Worm (Caenorhabditis elegans) whole organism, L4 larva: ENCODE results near the gene str-220.

Experiments used
- F26F4.8 ChIP-seq: fragments of 200-800 bp; sonication (Bioruptor generic); conservative IDR thresholded peaks from 2 replicates; pipeline ENCODE4 v1.3.6; 2022; ENCODE audit warnings: missing genetic modification characterization, missing compliant biosample characterization
- F37D6.2 ChIP-seq: sonication (generic microtip); optimal IDR thresholded peaks from 2 replicates; lab custom pipeline; 2016; ENCODE audit warnings: mild to moderate bottlenecking, missing genetic modification characterization, missing compliant biosample characterization
- F49E8.2 ChIP-seq: sonication (generic microtip); optimal IDR thresholded peaks from 2 replicates; lab custom pipeline; 2016; ENCODE audit warnings: missing compliant biosample characterization, mild to moderate bottlenecking, missing genetic modification characterization, borderline replicate concordance
- R02D3.7 ChIP-seq: fragments of 150-350 bp; sonication (generic microtip); optimal IDR thresholded peaks from 3 replicates; lab custom pipeline; 2014; ENCODE audit warnings: missing biosample characterization, missing genetic modification characterization
- Y105C5A.15 ChIP-seq: fragments of 200-800 bp; sonication (Bioruptor generic); IDR thresholded peaks from 2 replicates; pipeline ENCODE4 v1.3.6; 2022; ENCODE audit warnings: missing genetic modification characterization, missing compliant biosample characterization
- ZK337.2 ChIP-seq: fragments of 200-800 bp; sonication (Bioruptor generic); IDR thresholded peaks from 2 replicates; pipeline ENCODE4 v1.3.6; 2022; ENCODE audit warnings: missing genetic modification reagents, missing genetic modification characterization, missing compliant biosample characterization
- ZK546.5 ChIP-seq, 2 experiments: sonication (generic microtip); optimal IDR thresholded peaks; 2 replicates each; lab custom pipeline; 2017; ENCODE audit warnings: missing biosample characterization in 2 of 2, missing genetic modification characterization in 2 of 2
- ama-1 ChIP-seq: fragments of 150-350 bp; optimal IDR thresholded peaks from 2 replicates; lab custom pipeline; 2014; ENCODE audit warnings: inconsistent platforms, mixed read lengths
- ceh-28 ChIP-seq: fragments of 150-350 bp; optimal IDR thresholded peaks from 2 replicates; lab custom pipeline; 2014; ENCODE audit warnings: missing biosample characterization, missing genetic modification reagents, missing genetic modification characterization
- ceh-32 ChIP-seq: sonication (generic microtip); optimal IDR thresholded peaks from 2 replicates; lab custom pipeline; 2016; ENCODE audit warnings: mild to moderate bottlenecking, missing genetic modification characterization, missing compliant biosample characterization; ENCODE audit not compliant: poor library complexity
- ces-1 ChIP-seq: fragments of 150-350 bp; sonication (generic microtip); optimal IDR thresholded peaks from 4 replicates; lab custom pipeline; 2014; ENCODE audit warnings: missing biosample characterization, missing genetic modification reagents, missing genetic modification characterization
- daf-16 ChIP-seq, 3 experiments: sonication (generic microtip); optimal IDR thresholded peaks; 2 replicates each; lab custom pipeline; 2016 to 2017; ENCODE audit warnings: missing genetic modification characterization in 3 of 3, missing genetic modification reagents in 3 of 3, mild to moderate bottlenecking in 2 of 3, missing compliant biosample characterization in 2 of 3, missing biosample characterization in 1 of 3, moderate library complexity in 1 of 3
- daf-8 ChIP-seq: fragments of 200-800 bp; sonication (Bioruptor generic); IDR thresholded peaks from 2 replicates; pipeline ENCODE4 v1.3.6; 2022; ENCODE audit warnings: missing genetic modification characterization, missing compliant biosample characterization
- dmd-6 ChIP-seq: fragments of 200-800 bp; sonication (Bioruptor generic); IDR thresholded peaks from 2 replicates; pipeline ENCODE4 v1.3.6; 2022; ENCODE audit warnings: missing genetic modification reagents, missing genetic modification characterization, missing compliant biosample characterization
- dpl-1 ChIP-seq: fragments of 150-350 bp; optimal IDR thresholded peaks from 2 replicates; lab custom pipeline; 2014; ENCODE audit warnings: missing biosample characterization, missing genetic modification reagents, missing genetic modification characterization
- duxl-1 ChIP-seq: sonication (generic microtip); optimal IDR thresholded peaks from 2 replicates; lab custom pipeline; 2016; ENCODE audit warnings: mild to moderate bottlenecking, missing genetic modification characterization, moderate library complexity, missing compliant biosample characterization; ENCODE audit not compliant: poor library complexity
- dve-1 ChIP-seq: sonication (generic microtip); optimal IDR thresholded peaks from 2 replicates; lab custom pipeline; 2017; ENCODE audit warnings: antibody characterized with exemption, mild to moderate bottlenecking, missing genetic modification characterization, missing compliant biosample characterization; ENCODE audit not compliant: insufficient read depth
- fkh-10 ChIP-seq: fragments of 150-350 bp; optimal IDR thresholded peaks from 2 replicates; lab custom pipeline; 2014; ENCODE audit warnings: missing biosample characterization, missing genetic modification reagents, missing genetic modification characterization
- gei-8 ChIP-seq: fragments of 200-800 bp; sonication (Bioruptor generic); optimal IDR thresholded peaks from 2 replicates; lab custom pipeline; 2018; ENCODE audit warnings: mild to moderate bottlenecking, missing genetic modification characterization, missing compliant biosample characterization
- hif-1 ChIP-seq, 2 experiments: sonication (generic microtip); optimal IDR thresholded peaks; 2 replicates each; lab custom pipeline; 2016 to 2017; ENCODE audit warnings: missing compliant biosample characterization in 2 of 2, missing genetic modification characterization in 2 of 2, missing genetic modification reagents in 2 of 2, missing genotype in 2 of 2, mild to moderate bottlenecking in 1 of 2
- hlh-11 ChIP-seq: fragments of 200-800 bp; sonication (Bioruptor generic); optimal IDR thresholded peaks from 2 replicates; lab custom pipeline; 2018; ENCODE audit warnings: mild to moderate bottlenecking, missing genetic modification characterization, missing compliant biosample characterization
- hlh-30 ChIP-seq: sonication (generic microtip); optimal IDR thresholded peaks from 2 replicates; lab custom pipeline; 2017; ENCODE audit warnings: antibody characterized with exemption, mild to moderate bottlenecking, missing genetic modification characterization, missing compliant biosample characterization; ENCODE audit not compliant: insufficient read depth
- lim-7 ChIP-seq: fragments of 200-800 bp; sonication (Bioruptor generic); IDR thresholded peaks from 2 replicates; pipeline ENCODE4 v1.3.6; 2022; ENCODE audit warnings: missing genetic modification characterization, missing compliant biosample characterization
- lin-1 ChIP-seq: fragments of 200-800 bp; sonication (Bioruptor generic); IDR thresholded peaks from 2 replicates; pipeline ENCODE4 v1.3.6; 2022; ENCODE audit warnings: missing genetic modification reagents, missing genetic modification characterization, missing compliant biosample characterization
- lin-15B ChIP-seq: fragments of 150-350 bp; sonication (generic microtip); optimal IDR thresholded peaks from 3 replicates; lab custom pipeline; 2014; ENCODE audit warnings: missing biosample characterization, missing genetic modification characterization
- lin-38 ChIP-seq: fragments of 200-800 bp; sonication (Bioruptor generic); IDR thresholded peaks from 2 replicates; pipeline ENCODE4 v1.3.6; 2022; ENCODE audit warnings: missing genetic modification reagents, missing genetic modification characterization, missing compliant biosample characterization
- lin-39 ChIP-seq: fragments of 150-350 bp; optimal IDR thresholded peaks from 2 replicates; lab custom pipeline; 2014; ENCODE audit warnings: missing biosample characterization, missing genetic modification reagents, missing genetic modification characterization
- lsy-2 ChIP-seq, 2 experiments: fragments of 150-350 bp in 1 of 2; sonication (generic microtip) in 1 of 2; optimal IDR thresholded peaks; 2 replicates each; lab custom pipeline; 2014 to 2017; ENCODE audit warnings: missing biosample characterization in 2 of 2, missing genetic modification characterization in 2 of 2
- madf-5 ChIP-seq, 2 experiments: fragments of 200-800 bp; sonication (Bioruptor generic); IDR thresholded peaks; 2 replicates each; pipeline ENCODE4 v1.3.6; 2022; ENCODE audit warnings: missing compliant biosample characterization in 2 of 2, missing genetic modification characterization in 2 of 2
- mdt-29 ChIP-seq: fragments of 200-800 bp; sonication (Bioruptor generic); IDR thresholded peaks from 2 replicates; pipeline ENCODE4 v1.3.6; 2022; ENCODE audit warnings: missing genetic modification reagents, missing genetic modification characterization, missing compliant biosample characterization
- mep-1 ChIP-seq: fragments of 150-350 bp; sonication (generic microtip); optimal IDR thresholded peaks from 3 replicates; lab custom pipeline; 2014; ENCODE audit warnings: missing biosample characterization, missing genetic modification characterization
- mes-2 ChIP-seq: sonication (generic microtip); optimal IDR thresholded peaks from 2 replicates; lab custom pipeline; 2016; ENCODE audit warnings: missing genotype, mild to moderate bottlenecking, missing genetic modification characterization, missing compliant biosample characterization; ENCODE audit not compliant: poor library complexity, severe bottlenecking
- nhr-10 ChIP-seq: fragments of 150-350 bp; optimal IDR thresholded peaks from 2 replicates; lab custom pipeline; 2014; ENCODE audit warnings: missing biosample characterization, missing genetic modification characterization
- nhr-102 ChIP-seq: sonication (generic microtip); optimal IDR thresholded peaks from 2 replicates; lab custom pipeline; 2016; ENCODE audit warnings: mild to moderate bottlenecking, missing genetic modification characterization, moderate library complexity, missing compliant biosample characterization
- nhr-11 ChIP-seq: fragments of 150-350 bp; optimal IDR thresholded peaks from 2 replicates; lab custom pipeline; 2014; ENCODE audit warnings: missing biosample characterization, missing genetic modification characterization
- nhr-28 ChIP-seq: fragments of 150-350 bp; optimal IDR thresholded peaks from 2 replicates; lab custom pipeline; 2014; ENCODE audit warnings: missing biosample characterization, missing genetic modification characterization
- nhr-48 ChIP-seq: sonication (generic microtip); optimal IDR thresholded peaks from 2 replicates; lab custom pipeline; 2016; ENCODE audit warnings: mild to moderate bottlenecking, missing genetic modification characterization, missing compliant biosample characterization
- nhr-77 ChIP-seq: fragments of 150-350 bp; optimal IDR thresholded peaks from 2 replicates; lab custom pipeline; 2014; ENCODE audit warnings: missing biosample characterization, missing genetic modification characterization
- pqm-1 ChIP-seq: sonication (generic microtip); optimal IDR thresholded peaks from 2 replicates; lab custom pipeline; 2017; ENCODE audit warnings: missing biosample characterization, missing genetic modification characterization
- rbr-2 ChIP-seq: sonication (generic microtip); optimal IDR thresholded peaks from 2 replicates; lab custom pipeline; 2016; ENCODE audit warnings: missing genotype, missing genetic modification characterization, missing compliant biosample characterization
- set-16 ChIP-seq: fragments of 200-800 bp; sonication (Bioruptor generic); IDR thresholded peaks from 2 replicates; pipeline ENCODE4 v1.3.6; 2022; ENCODE audit warnings: missing genetic modification reagents, missing genetic modification characterization, missing compliant biosample characterization
- snpc-1.2 ChIP-seq: fragments of 200-800 bp; sonication (Bioruptor generic); IDR thresholded peaks from 2 replicates; pipeline ENCODE4 v1.3.6; 2022; ENCODE audit warnings: missing genetic modification reagents, missing genetic modification characterization, missing compliant biosample characterization
- tag-97 ChIP-seq: fragments of 200-800 bp; sonication (Bioruptor generic); IDR thresholded peaks from 2 replicates; pipeline ENCODE4 v1.3.6; 2022; ENCODE audit warnings: missing genetic modification characterization, missing compliant biosample characterization
- unc-39 ChIP-seq: sonication (generic microtip); optimal IDR thresholded peaks from 2 replicates; lab custom pipeline; 2017; ENCODE audit warnings: missing biosample characterization, missing genetic modification characterization
- zag-1 ChIP-seq: fragments of 150-350 bp; optimal IDR thresholded peaks from 2 replicates; lab custom pipeline; 2014; ENCODE audit warnings: missing biosample characterization, missing genetic modification characterization
- zfp-3 ChIP-seq: fragments of 200-800 bp; sonication (Bioruptor generic); conservative IDR thresholded peaks from 2 replicates; pipeline ENCODE4 v1.3.6; 2022; ENCODE audit warnings: missing genetic modification reagents, missing genetic modification characterization, missing compliant biosample characterization
- zip-11 ChIP-seq: fragments of 200-800 bp; sonication (Bioruptor generic); IDR thresholded peaks from 2 replicates; pipeline ENCODE4 v1.3.6; 2022; ENCODE audit warnings: missing genetic modification characterization, missing compliant biosample characterization
- zip-2 ChIP-seq: fragments of 150-350 bp; optimal IDR thresholded peaks from 2 replicates; lab custom pipeline; 2014; ENCODE audit warnings: missing biosample characterization, missing genetic modification characterization
- ztf-11 ChIP-seq: fragments of 150-350 bp; optimal IDR thresholded peaks from 2 replicates; lab custom pipeline; 2014; ENCODE audit warnings: missing biosample characterization, missing genetic modification characterization

The str-220 gene

DNA sequence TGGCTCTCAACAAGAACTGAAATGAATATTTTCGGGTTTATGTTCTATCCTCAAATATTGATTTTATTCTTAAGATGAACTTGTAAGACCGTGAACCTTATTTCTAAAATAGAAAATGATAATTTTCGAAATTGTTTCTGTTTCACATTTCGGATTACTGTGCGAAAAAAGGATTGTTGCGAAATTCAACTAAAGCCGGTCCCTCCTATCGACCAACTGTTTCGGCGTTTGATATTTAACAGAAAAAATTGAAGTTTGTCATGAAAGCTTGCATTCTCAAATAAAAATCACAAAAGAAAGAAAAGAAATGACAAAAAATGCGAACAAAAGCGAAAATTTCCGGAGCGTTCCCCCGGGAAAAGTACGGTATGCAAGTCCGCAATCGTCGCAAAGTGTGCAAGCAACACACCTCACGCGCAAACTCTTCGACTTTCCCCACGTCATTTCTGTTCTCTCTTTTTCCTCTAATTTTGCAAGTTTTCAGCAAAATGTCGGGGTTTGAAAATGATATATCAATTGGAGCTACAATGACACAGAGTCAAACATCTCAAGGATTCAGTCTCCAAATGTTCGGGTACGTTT lies 22.0 kb downstream of the str-220 start, which contains the start of gene C34D4.4 (continued):
- no peak for TF ChIP-seq madf-5 (GFP tag; IDR thresholded peaks at IDR 0.05; lab: Robert Waterston, UW)

ce11 chrIV:7147722-7148121 lies 23.4 kb downstream of the str-220 start:
- TF ChIP-seq nhr-77 (peak; percentile 6), ztf-11 (tag; lab: Kevin White, UChicago) (no peak), tag-97 (GFP tag; lab: Robert Waterston, UW) (no peak), mep-1 (peak; percentile 38), dve-1 (peak; percentile 25), zfp-3 (GFP tag; lab: Robert Waterston, UW) (no peak), lsy-2 (tag; optimal IDR thresholded peaks at IDR 0.05; lab: Kevin White, UChicago) (peak in 1 of 2 experiments; percentile 64), ZK337.2 (GFP tag; lab: Robert Waterston, UW) (no peak), lin-39 (no peak), zip-2 (tag; lab: Kevin White, UChicago) (no peak), hlh-30 (tag; lab: Kevin White, UChicago) (peak; percentile 73), lin-15B (tag; lab: Kevin White, UChicago) (no peak), F37D6.2 (tag; lab: Kevin White, UChicago) (no peak), F26F4.8 (GFP tag; lab: Robert Waterston, UW) (no peak), unc-39 (tag; lab: Kevin White, UChicago) (no peak), nhr-102 (tag; lab: Kevin White, UChicago) (no peak), ceh-32 (tag; lab: Kevin White, UChicago) (no peak), zag-1 (tag; lab: Kevin White, UChicago) (no peak), zip-11 (GFP tag; lab: Robert Waterston, UW) (no peak), duxl-1 (no peak), daf-8 (GFP tag; lab: Robert Waterston, UW) (no peak), ces-1 (GFP tag; lab: Kevin White, UChicago) (no peak), ceh-28 (tag; lab: Kevin White, UChicago) (no peak), hif-1 (tag; optimal IDR thresholded peaks at IDR 0.05; lab: Kevin White, UChicago) (no peak), set-16 (GFP tag; lab: Robert Waterston, UW) (no peak), lim-7 (GFP tag; lab: Robert Waterston, UW) (no peak), hlh-11 (peak; percentile 69), F49E8.2 (no peak), lin-38 (GFP tag; lab: Robert Waterston, UW) (peak; percentile 29; the same call in 1 of the 2 replicates), nhr-11 (tag; lab: Kevin White, UChicago) (no peak), rbr-2 (tag; lab: Kevin White, UChicago) (peak; percentile 13), ZK546.5 (tag; optimal IDR thresholded peaks at IDR 0.05; lab: Kevin White, UChicago) (no peak), snpc-1.2 (GFP tag; lab: Robert Waterston, UW) (no peak), lin-1 (GFP tag; lab: Robert Waterston, UW) (no peak), nhr-28 (peak; percentile 57), fkh-10 (GFP tag; lab: Kevin White, UChicago) (peak; percentile 15), gei-8 (no peak), R02D3.7 (tag; lab: Kevin White, UChicago) (no peak), dmd-6 (GFP tag; lab: Robert Waterston, UW) (no peak), Y105C5A.15 (GFP tag; lab: Robert Waterston, UW) (no peak), nhr-10 (tag; lab: Kevin White, UChicago) (no peak), daf-16 (GFP tag; optimal IDR thresholded peaks at IDR 0.05; lab: Kevin White, UChicago) (no peak), daf-16 (tag; optimal IDR thresholded peaks at IDR 0.05; lab: Kevin White, UChicago) (peak; percentile 75), mdt-29 (GFP tag; lab: Robert Waterston, UW) (no peak), ama-1 (lab: Kevin White, UChicago) (no peak), nhr-48 (tag; lab: Kevin White, UChicago) (no peak), dpl-1 (no peak), pqm-1 (tag; lab: Kevin White, UChicago) (no peak), mes-2 (tag; lab: Kevin White, UChicago) (peak; percentile 6)
